Worm (Caenorhabditis elegans) whole organism, L1 larva: ENCODE measurements around the gene idpp-7.

ENCODE experiments used
- C16A3.4 ChIP-seq: fragments of 150-350 bp; optimal IDR thresholded peaks from 2 replicates; lab custom pipeline; 2014; ENCODE audit warnings: missing biosample characterization, missing genetic modification characterization
- ama-1 ChIP-seq: fragments of 150-350 bp; optimal IDR thresholded peaks from 2 replicates; lab custom pipeline; 2014
- egl-27 ChIP-seq, 2 experiments: fragments of 150-350 bp in 1 of 2; sonication (generic microtip); optimal IDR thresholded peaks; 3 replicates each; lab custom pipeline; 2017 to 2018; ENCODE audit warnings: missing biosample characterization in 2 of 2, missing genetic modification characterization in 2 of 2, missing genetic modification reagents in 2 of 2
- elt-2 ChIP-seq: sonication (generic microtip); optimal IDR thresholded peaks from 2 replicates; lab custom pipeline; 2016; ENCODE audit warnings: missing genetic modification characterization, mild to moderate bottlenecking, inconsistent platforms, missing compliant biosample characterization, missing genetic modification reagents
- lin-13 ChIP-seq: fragments of 150-350 bp; optimal IDR thresholded peaks from 2 replicates; lab custom pipeline; 2014; ENCODE audit warnings: missing biosample characterization, missing genetic modification reagents, missing genetic modification characterization
- mdl-1 ChIP-seq, 2 experiments: fragments of 150-350 bp; optimal IDR thresholded peaks; 2 replicates each; lab custom pipeline; 2014 to 2017; ENCODE audit warnings: missing biosample characterization in 2 of 2, missing genetic modification characterization in 2 of 2, inconsistent platforms in 1 of 2
- mep-1 ChIP-seq: fragments of 150-350 bp; optimal IDR thresholded peaks from 2 replicates; lab custom pipeline; 2014; ENCODE audit warnings: missing biosample characterization, missing genetic modification characterization
- nhr-11 ChIP-seq: fragments of 150-350 bp; optimal IDR thresholded peaks from 2 replicates; lab custom pipeline; 2014; ENCODE audit warnings: missing biosample characterization, missing genetic modification characterization
- nhr-237 ChIP-seq: fragments of 150-350 bp; optimal IDR thresholded peaks from 2 replicates; lab custom pipeline; 2014; ENCODE audit warnings: missing biosample characterization, missing genetic modification characterization
- rnt-1 ChIP-seq: sonication (generic microtip); optimal IDR thresholded peaks from 2 replicates; lab custom pipeline; 2016; ENCODE audit warnings: mild to moderate bottlenecking, missing genetic modification characterization, moderate library complexity, missing compliant biosample characterization
- zag-1 ChIP-seq: fragments of 150-350 bp; optimal IDR thresholded peaks from 2 replicates; lab custom pipeline; 2014; ENCODE audit warnings: missing biosample characterization, missing genetic modification characterization

DNA sequence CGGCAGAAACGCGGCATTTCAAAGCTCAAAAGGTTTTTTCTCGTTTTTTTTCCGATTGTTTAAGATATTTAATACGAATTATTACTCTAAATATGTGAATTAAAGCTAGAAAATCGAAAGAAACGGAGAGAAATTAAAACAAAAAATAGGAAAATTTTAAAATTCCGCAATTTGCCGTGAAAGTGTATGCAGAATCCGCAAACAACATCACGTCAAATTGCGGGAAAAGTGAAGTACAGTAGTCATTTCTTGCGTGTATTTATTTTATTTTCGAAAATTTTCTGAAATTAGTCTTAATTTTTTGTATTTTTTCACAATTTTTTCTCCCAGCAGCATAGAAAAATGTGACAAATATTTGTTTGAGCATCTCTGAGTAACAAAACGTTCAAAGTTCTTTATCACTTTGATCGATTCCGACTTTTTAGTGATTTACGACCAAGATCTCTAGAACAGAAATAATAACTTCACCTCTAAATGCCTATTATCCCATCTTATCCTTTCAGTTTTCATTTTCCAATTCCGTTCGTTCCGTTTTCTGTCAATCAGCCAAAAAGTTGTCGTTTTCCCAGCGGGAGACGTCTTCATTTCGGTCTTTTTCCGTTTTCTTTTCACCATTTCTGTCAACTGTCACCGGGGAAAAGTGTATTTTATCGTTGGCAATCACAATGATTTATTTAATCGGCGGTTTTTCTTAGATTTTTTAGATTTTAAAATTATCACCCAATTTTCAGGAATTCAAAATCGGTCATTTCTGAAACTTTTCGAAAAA, 34.8 kb upstream of the idpp-7 start:
- TF ChIP-seq lin-13 (GFP tag; lab: Kevin White, UChicago) (no peak), rnt-1 (no peak), nhr-237 (tag; lab: Kevin White, UChicago) (no peak), nhr-11 (tag; lab: Kevin White, UChicago) (no peak), egl-27 (tag; optimal IDR thresholded peaks at IDR 0.05; lab: Kevin White, UChicago) (no peak), mdl-1 (tag; optimal IDR thresholded peaks at IDR 0.05; lab: Kevin White, UChicago) (no peak), elt-2 (tag; lab: Kevin White, UChicago) (no peak), ama-1 (lab: Kevin White, UChicago) (no peak), zag-1 (tag; lab: Kevin White, UChicago) (no peak), mep-1 (tag; lab: Kevin White, UChicago) (no peak), C16A3.4 (tag; lab: Kevin White, UChicago) (no peak)
